Worm (Caenorhabditis elegans) whole organism, midembryonic: ENCODE data around the gene H20J04.7.

Experiments
- T22C8.4 ChIP-seq: fragments of 200-800 bp; sonication (Bioruptor generic); IDR thresholded peaks from 2 replicates; pipeline ENCODE4 v1.3.6; 2022; ENCODE audit warnings: missing genetic modification characterization, missing compliant biosample characterization
- cog-1 ChIP-seq: sonication (generic microtip); optimal IDR thresholded peaks from 2 replicates; lab custom pipeline; 2016; ENCODE audit warnings: missing genetic modification characterization, missing compliant biosample characterization
- flt-1 ChIP-seq: fragments of 200-800 bp; sonication (Bioruptor generic); IDR thresholded peaks from 2 replicates; pipeline ENCODE4 v1.3.6; 2022; ENCODE audit warnings: missing genetic modification characterization, missing compliant biosample characterization
- klf-2 ChIP-seq: fragments of 200-800 bp; sonication (Bioruptor generic); conservative IDR thresholded peaks from 2 replicates; pipeline ENCODE4 v1.3.6; 2022; ENCODE audit warnings: missing genetic modification reagents, missing genetic modification characterization, missing compliant biosample characterization
- med-1 ChIP-seq: sonication (generic microtip); optimal IDR thresholded peaks from 2 replicates; lab custom pipeline; 2017; ENCODE audit warnings: missing genetic modification characterization, mild to moderate bottlenecking, missing compliant biosample characterization, antibody characterized with exemption, missing genetic modification reagents; ENCODE audit not compliant: insufficient read depth
- ref-1 ChIP-seq: fragments of 200-800 bp; sonication (Bioruptor generic); conservative IDR thresholded peaks from 2 replicates; pipeline ENCODE4 v1.3.6; 2022; ENCODE audit warnings: missing genetic modification reagents, missing genetic modification characterization, missing compliant biosample characterization
- tab-1 ChIP-seq: fragments of 200-800 bp; sonication (Bioruptor generic); IDR thresholded peaks from 2 replicates; pipeline ENCODE4 v1.3.6; 2022; ENCODE audit warnings: missing genetic modification characterization, missing compliant biosample characterization
- ztf-23 ChIP-seq: fragments of 200-800 bp; sonication (Bioruptor generic); IDR thresholded peaks from 2 replicates; pipeline ENCODE4 v1.3.6; 2022; ENCODE audit warnings: missing genetic modification reagents, missing genetic modification characterization, missing compliant biosample characterization
- ztf-29 ChIP-seq: fragments of 200-800 bp; sonication (Bioruptor generic); IDR thresholded peaks from 2 replicates; pipeline ENCODE4 v1.3.6; 2022; ENCODE audit warnings: missing genetic modification reagents, missing genetic modification characterization, missing compliant biosample characterization

H20J04.7 gene

DNA sequence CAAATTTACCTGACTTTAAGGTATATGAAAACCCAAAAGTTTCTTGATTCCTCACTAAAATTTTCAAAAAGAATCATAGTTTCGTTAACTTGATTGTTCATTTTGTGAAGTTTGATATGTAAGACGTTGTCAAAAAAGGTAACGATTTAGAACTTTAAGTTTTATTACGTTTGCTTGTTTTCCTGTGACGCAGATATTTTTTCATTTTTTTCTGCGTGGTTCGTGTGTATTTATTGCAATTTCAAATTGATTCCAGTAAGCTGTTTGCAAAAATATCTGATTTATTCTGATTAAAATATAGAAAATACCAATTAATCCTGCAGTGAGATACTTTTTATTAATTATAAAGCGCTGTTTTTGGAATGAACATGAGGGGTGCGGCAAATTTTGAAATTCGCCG is 39.1 kb downstream of the H20J04.7 start, which contains the start of gene srw-40:
TSS of gene srw-40 (minus strand) at position 101 of the 400 bp plus-strand sequence.
- no peak for TF ChIP-seq klf-2 (GFP tag; lab: Robert Waterston, UW)
- TF ChIP-seq T22C8.4 (GFP tag; lab: Robert Waterston, UW), result no peak
- no peak for TF ChIP-seq ref-1 (GFP tag; lab: Robert Waterston, UW)
- TF ChIP-seq med-1 (GFP tag; lab: Kevin White, UChicago), result no peak
- no peak for TF ChIP-seq cog-1 (tag; lab: Kevin White, UChicago)
- TF ChIP-seq ztf-23 (GFP tag; lab: Robert Waterston, UW), result no peak
- no peak for TF ChIP-seq flt-1 (GFP tag; lab: Robert Waterston, UW)
- TF ChIP-seq tab-1 (GFP tag; lab: Robert Waterston, UW), result no peak
- no peak for TF ChIP-seq ztf-29 (GFP tag; lab: Robert Waterston, UW)

DNA sequence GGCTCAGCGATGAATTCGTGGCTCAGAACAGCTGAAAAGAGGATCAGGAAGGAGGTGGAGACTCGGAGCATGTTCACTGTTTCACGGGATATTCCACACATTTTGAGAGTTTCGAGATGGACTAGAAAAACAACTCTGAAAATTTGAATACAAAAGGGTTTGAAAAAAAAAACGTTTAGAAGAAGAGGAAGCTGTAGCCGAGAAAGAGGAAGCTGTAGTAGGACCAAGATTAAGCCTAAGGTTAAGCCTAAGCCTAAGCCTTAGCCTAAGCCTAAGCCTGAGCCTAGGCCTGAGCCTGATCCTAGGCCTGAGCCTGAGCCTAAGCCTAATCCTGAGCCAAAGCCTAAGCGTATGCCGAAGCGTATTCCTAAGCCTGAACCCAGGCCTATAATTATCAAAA is 43.0 kb downstream of the H20J04.7 start, which contains the start of gene plep-1:
TSS of gene plep-1 (minus strand) at position 101 of the 400 bp plus-strand sequence.
- TF ChIP-seq T22C8.4 (GFP tag; lab: Robert Waterston, UW) (no peak), flt-1 (GFP tag; lab: Robert Waterston, UW) (no peak), ref-1 (GFP tag; lab: Robert Waterston, UW) (no peak), ztf-29 (GFP tag; lab: Robert Waterston, UW) (no peak), med-1 (GFP tag; lab: Kevin White, UChicago) (no peak), cog-1 (tag; lab: Kevin White, UChicago) (no peak), ztf-23 (GFP tag; lab: Robert Waterston, UW) (no peak), klf-2 (GFP tag; lab: Robert Waterston, UW) (no peak), tab-1 (GFP tag; lab: Robert Waterston, UW) (no peak)

DNA sequence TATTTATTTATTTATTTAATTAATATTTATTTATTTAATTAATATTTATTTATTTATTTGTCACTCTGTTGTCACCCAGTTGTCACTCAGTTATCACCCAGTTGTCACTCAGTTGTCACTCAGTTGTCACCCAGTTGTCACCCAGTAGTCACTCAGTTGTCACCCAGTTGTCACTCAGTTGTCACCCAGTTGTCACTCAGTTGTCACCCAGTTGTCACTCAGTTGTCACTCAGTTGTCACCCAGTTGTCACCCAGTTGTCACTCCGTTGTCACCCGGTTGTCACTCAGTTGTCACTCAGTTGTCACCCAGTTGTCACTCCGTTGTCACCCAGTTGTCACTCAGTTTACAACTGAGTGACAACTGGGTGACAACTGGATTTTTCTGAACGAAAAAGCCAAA is 46.0 kb downstream of the H20J04.7 start:
- TF ChIP-seq ztf-23 (GFP tag; lab: Robert Waterston, UW), result 0 out of 2 replicates have a peak, but pooled peaks have one; percentile 11

ce11 chrII:4306921-4307630 is 48.0 kb downstream of the H20J04.7 start, which contains the start of gene Y52E8A.3:
TSS of gene Y52E8A.3 (minus strand) at chrII:4306971.
- no peak for TF ChIP-seq flt-1 (GFP tag; lab: Robert Waterston, UW)
- no peak for TF ChIP-seq klf-2 (GFP tag; lab: Robert Waterston, UW)
- no peak for TF ChIP-seq T22C8.4 (GFP tag; lab: Robert Waterston, UW)
- TF ChIP-seq ztf-29 (GFP tag; lab: Robert Waterston, UW), result no peak
- TF ChIP-seq tab-1 (GFP tag; lab: Robert Waterston, UW), result no peak
- TF ChIP-seq med-1 (GFP tag; lab: Kevin White, UChicago), result no peak
- no peak for TF ChIP-seq ztf-23 (GFP tag; lab: Robert Waterston, UW)
- no peak for TF ChIP-seq cog-1 (tag; lab: Kevin White, UChicago)
- no peak for TF ChIP-seq ref-1 (GFP tag; lab: Robert Waterston, UW)
